Worm (Caenorhabditis elegans) whole organism, late embryonic: ENCODE data around the gene nspb-2.

Experiments
- C08G9.2 ChIP-seq: sonication (generic microtip); optimal IDR thresholded peaks from 2 replicates; lab custom pipeline; 2016; ENCODE audit warnings: mild to moderate bottlenecking, missing genetic modification characterization, moderate library complexity, missing compliant biosample characterization
- Y22D7AL.16 ChIP-seq: sonication (generic microtip); optimal IDR thresholded peaks from 2 replicates; lab custom pipeline; 2016; ENCODE audit warnings: missing genetic modification characterization, missing compliant biosample characterization
- ama-1 ChIP-seq: fragments of 150-350 bp; optimal IDR thresholded peaks from 2 replicates; lab custom pipeline; 2014
- ceh-14 ChIP-seq: sonication (generic microtip); optimal IDR thresholded peaks from 2 replicates; lab custom pipeline; 2016; ENCODE audit warnings: missing genotype, missing genetic modification characterization, missing compliant biosample characterization
- ceh-2 ChIP-seq: sonication (generic microtip); optimal IDR thresholded peaks from 2 replicates; lab custom pipeline; 2016; ENCODE audit warnings: missing genotype, missing genetic modification characterization, missing compliant biosample characterization
- dmd-4 ChIP-seq: sonication (generic microtip); optimal IDR thresholded peaks from 2 replicates; lab custom pipeline; 2016; ENCODE audit warnings: borderline replicate concordance, missing genetic modification characterization, missing compliant biosample characterization
- hlh-30 ChIP-seq: sonication (generic microtip); optimal IDR thresholded peaks from 2 replicates; lab custom pipeline; 2017; ENCODE audit warnings: antibody characterized with exemption, missing genetic modification characterization, missing compliant biosample characterization; ENCODE audit not compliant: insufficient read depth
- mec-3 ChIP-seq: sonication (generic microtip); optimal IDR thresholded peaks from 2 replicates; lab custom pipeline; 2016; ENCODE audit warnings: borderline replicate concordance, missing genetic modification characterization, missing compliant biosample characterization
- nhr-11 ChIP-seq: fragments of 150-350 bp; optimal IDR thresholded peaks from 2 replicates; lab custom pipeline; 2014; ENCODE audit warnings: missing biosample characterization, missing genetic modification characterization
- pat-9 ChIP-seq: fragments of 200-800 bp; sonication (Bioruptor generic); optimal IDR thresholded peaks from 2 replicates; lab custom pipeline; 2018; ENCODE audit warnings: mild to moderate bottlenecking, missing genetic modification characterization, moderate library complexity, missing compliant biosample characterization
- pha-4 ChIP-seq: fragments of 150-350 bp; optimal IDR thresholded peaks from 2 replicates; lab custom pipeline; 2018; ENCODE audit warnings: missing biosample characterization, missing genetic modification reagents, missing genetic modification characterization
- sox-4 ChIP-seq: sonication (generic microtip); optimal IDR thresholded peaks from 2 replicates; lab custom pipeline; 2017; ENCODE audit warnings: mild to moderate bottlenecking, missing genetic modification characterization, inconsistent platforms, missing compliant biosample characterization
- unc-42 ChIP-seq: sonication (generic microtip); optimal IDR thresholded peaks from 2 replicates; lab custom pipeline; 2016; ENCODE audit warnings: missing genotype, missing genetic modification characterization, missing compliant biosample characterization
- unc-86 ChIP-seq: sonication (generic microtip); optimal IDR thresholded peaks from 2 replicates; lab custom pipeline; 2016; ENCODE audit warnings: missing genetic modification characterization, missing compliant biosample characterization

DNA sequence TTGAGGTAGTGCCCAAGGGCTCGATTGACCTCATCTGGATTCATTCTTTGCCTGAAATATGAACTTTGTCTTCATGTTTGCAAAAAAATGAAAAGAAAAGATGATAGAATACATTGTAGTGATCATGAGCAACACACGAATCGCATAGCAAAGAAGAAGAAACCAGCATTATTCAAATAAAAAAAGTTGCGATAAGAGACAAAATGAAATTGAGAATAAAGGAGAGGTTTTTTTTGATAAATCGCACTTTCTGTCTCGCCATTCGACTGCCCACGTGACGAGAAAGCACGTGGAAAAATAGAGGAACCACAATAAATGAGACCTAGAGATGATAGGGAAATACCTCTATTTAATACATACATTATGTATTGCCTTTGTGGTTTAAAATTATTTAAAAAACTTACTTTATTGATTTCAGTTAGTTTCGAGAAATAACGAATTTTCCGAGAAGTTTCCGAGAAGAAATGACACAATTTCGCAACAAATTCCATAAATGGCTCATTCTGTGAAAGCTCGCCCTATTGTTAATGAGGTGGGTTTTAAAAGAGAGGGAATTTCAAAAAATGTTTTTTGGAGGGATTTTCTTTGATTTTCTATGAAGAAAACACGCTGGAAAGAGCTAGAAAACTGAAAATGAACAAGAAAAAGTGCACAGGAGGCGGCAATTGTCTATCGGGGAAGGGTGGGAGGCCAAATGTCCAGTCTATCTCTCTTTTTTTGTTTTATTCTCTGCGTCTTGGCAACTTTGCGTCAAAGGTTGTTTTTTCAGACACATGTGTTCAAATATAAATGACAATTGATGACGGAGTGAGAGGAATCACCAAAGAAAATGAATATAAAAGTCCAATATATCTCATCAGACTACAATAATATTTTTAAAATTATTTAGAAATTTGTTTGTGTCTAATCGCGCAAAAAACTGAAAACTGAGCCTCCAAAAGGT, 35.8 kb upstream of the nspb-2 start, which contains the start of gene paqr-1:
- TF ChIP-seq sox-4 (no peak), dmd-4 (tag; lab: Kevin White, UChicago) (no peak), ceh-2 (tag; lab: Kevin White, UChicago) (no peak), nhr-11 (tag; lab: Kevin White, UChicago) (no peak), hlh-30 (tag; lab: Kevin White, UChicago) (peak; percentile 50), ceh-14 (tag; lab: Kevin White, UChicago) (no peak), unc-42 (tag; lab: Kevin White, UChicago) (peak; percentile 15), C08G9.2 (no peak), Y22D7AL.16 (no peak), pat-9 (tag; lab: Kevin White, UChicago) (no peak), unc-86 (no peak), pha-4 (no peak), mec-3 (tag; lab: Kevin White, UChicago) (no peak), ama-1 (lab: Kevin White, UChicago) (no peak)
